Worm (Caenorhabditis elegans) whole organism, L1 larva: ENCODE measurements around the gene M163.9.

ENCODE experiments used
- C34B4.2 ChIP-seq: sonication (generic microtip); optimal IDR thresholded peaks from 2 replicates; lab custom pipeline; 2017; ENCODE audit warnings: mild to moderate bottlenecking, missing genetic modification characterization, missing compliant biosample characterization
- Y116A8C.19 ChIP-seq: sonication (generic microtip); optimal IDR thresholded peaks from 2 replicates; lab custom pipeline; 2016; ENCODE audit warnings: missing compliant biosample characterization, missing genetic modification characterization, borderline replicate concordance
- alr-1 ChIP-seq: fragments of 200-800 bp; sonication (Bioruptor generic); optimal IDR thresholded peaks from 2 replicates; lab custom pipeline; 2018; ENCODE audit warnings: borderline replicate concordance, mild to moderate bottlenecking, missing genetic modification characterization, missing compliant biosample characterization
- aly-2 ChIP-seq: fragments of 150-350 bp; optimal IDR thresholded peaks from 2 replicates; lab custom pipeline; 2014; ENCODE audit warnings: missing biosample characterization, missing genetic modification characterization
- blmp-1 ChIP-seq: fragments of 150-350 bp; optimal IDR thresholded peaks from 2 replicates; lab custom pipeline; 2014; ENCODE audit warnings: missing biosample characterization, missing genetic modification characterization
- ceh-63 ChIP-seq: fragments of 200-800 bp; sonication (Bioruptor generic); optimal IDR thresholded peaks from 2 replicates; lab custom pipeline; 2018; ENCODE audit warnings: mild to moderate bottlenecking, missing genetic modification characterization, missing compliant biosample characterization
- ceh-82 ChIP-seq, 3 experiments: fragments of 150-350 bp in 1 of 3; sonication (generic microtip) in 2 of 3; optimal IDR thresholded peaks; 2 replicates each; lab custom pipeline; 2014 to 2017; ENCODE audit warnings: missing biosample characterization in 3 of 3, missing genetic modification characterization in 3 of 3
- ces-1 ChIP-seq: fragments of 150-350 bp; optimal IDR thresholded peaks from 2 replicates; lab custom pipeline; 2014; ENCODE audit warnings: missing biosample characterization, missing genetic modification reagents, missing genetic modification characterization
- egl-13 ChIP-seq: sonication (generic microtip); optimal IDR thresholded peaks from 2 replicates; lab custom pipeline; 2016; ENCODE audit warnings: missing genotype, missing genetic modification reagents, missing genetic modification characterization, missing compliant biosample characterization
- elt-3 ChIP-seq, 6 experiments: fragments of 150-350 bp in 1 of 6; sonication (generic microtip); optimal IDR thresholded peaks; 2 replicates each; lab custom pipeline; 2017 to 2018; ENCODE audit warnings: missing biosample characterization in 6 of 6, missing genetic modification characterization in 6 of 6, inconsistent platforms in 1 of 6
- fkh-8 ChIP-seq: sonication (generic microtip); optimal IDR thresholded peaks from 2 replicates; lab custom pipeline; 2016; ENCODE audit warnings: mild to moderate bottlenecking, missing genetic modification characterization, missing compliant biosample characterization
- fos-1 ChIP-seq: fragments of 150-350 bp; optimal IDR thresholded peaks from 2 replicates; lab custom pipeline; 2014; ENCODE audit warnings: missing biosample characterization, missing genetic modification characterization
- hlh-17 ChIP-seq: fragments of 200-800 bp; sonication (Bioruptor generic); optimal IDR thresholded peaks from 2 replicates; lab custom pipeline; 2018; ENCODE audit warnings: missing genetic modification characterization, mild to moderate bottlenecking, missing compliant biosample characterization, moderate library complexity, borderline replicate concordance
- isw-1 ChIP-seq: fragments of 200-800 bp; sonication (Bioruptor generic); IDR thresholded peaks from 2 replicates; pipeline ENCODE4 v1.3.6; 2022; ENCODE audit warnings: missing genetic modification characterization, missing compliant biosample characterization
- jun-1 ChIP-seq: fragments of 150-350 bp; optimal IDR thresholded peaks from 2 replicates; lab custom pipeline; 2014; ENCODE audit warnings: missing biosample characterization, missing genetic modification reagents, missing genetic modification characterization
- lin-13 ChIP-seq: fragments of 150-350 bp; optimal IDR thresholded peaks from 2 replicates; lab custom pipeline; 2014; ENCODE audit warnings: missing biosample characterization, missing genetic modification reagents, missing genetic modification characterization
- lin-15B ChIP-seq: fragments of 150-350 bp; sonication (generic microtip); optimal IDR thresholded peaks from 3 replicates; lab custom pipeline; 2014; ENCODE audit warnings: missing biosample characterization, missing genetic modification characterization
- lin-39 ChIP-seq: fragments of 150-350 bp; optimal IDR thresholded peaks from 2 replicates; lab custom pipeline; 2014; ENCODE audit warnings: missing biosample characterization, missing genetic modification reagents, missing genetic modification characterization
- mab-9 ChIP-seq: fragments of 200-800 bp; sonication (Bioruptor generic); IDR thresholded peaks from 2 replicates; pipeline ENCODE4 v1.3.6; 2022; ENCODE audit warnings: missing genetic modification reagents, missing genetic modification characterization, missing compliant biosample characterization
- mep-1 ChIP-seq: fragments of 150-350 bp; optimal IDR thresholded peaks from 2 replicates; lab custom pipeline; 2014; ENCODE audit warnings: missing biosample characterization, missing genetic modification characterization
- nhr-11 ChIP-seq: fragments of 150-350 bp; optimal IDR thresholded peaks from 2 replicates; lab custom pipeline; 2014; ENCODE audit warnings: missing biosample characterization, missing genetic modification characterization
- nhr-20 ChIP-seq: sonication (generic microtip); optimal IDR thresholded peaks from 2 replicates; lab custom pipeline; 2016; ENCODE audit warnings: mild to moderate bottlenecking, missing genetic modification characterization, missing compliant biosample characterization
- nhr-71 ChIP-seq: sonication (generic microtip); optimal IDR thresholded peaks from 2 replicates; lab custom pipeline; 2016; ENCODE audit warnings: mild to moderate bottlenecking, missing genetic modification characterization, moderate library complexity, missing compliant biosample characterization
- nhr-76 ChIP-seq: sonication (generic microtip); optimal IDR thresholded peaks from 2 replicates; lab custom pipeline; 2017; ENCODE audit warnings: missing biosample characterization, missing genetic modification characterization
- nhr-77 ChIP-seq: fragments of 150-350 bp; optimal IDR thresholded peaks from 2 replicates; lab custom pipeline; 2014; ENCODE audit warnings: missing biosample characterization, missing genetic modification characterization
- nhr-84 ChIP-seq: sonication (generic microtip); optimal IDR thresholded peaks from 2 replicates; lab custom pipeline; 2017; ENCODE audit warnings: missing biosample characterization, missing genetic modification characterization
- pag-3 ChIP-seq: sonication (generic microtip); optimal IDR thresholded peaks from 2 replicates; lab custom pipeline; 2017; ENCODE audit warnings: missing genetic modification characterization, mild to moderate bottlenecking, missing compliant biosample characterization, antibody characterized with exemption, borderline replicate concordance; ENCODE audit not compliant: insufficient read depth
- pqm-1 ChIP-seq: sonication (generic microtip); optimal IDR thresholded peaks from 3 replicates; lab custom pipeline; 2017; ENCODE audit warnings: missing biosample characterization, missing genetic modification characterization
- snpc-4 ChIP-seq: fragments of 150-350 bp; optimal IDR thresholded peaks from 2 replicates; lab custom pipeline; 2014; ENCODE audit warnings: missing biosample characterization, missing genetic modification characterization
- snu-23 ChIP-seq: sonication (generic microtip); optimal IDR thresholded peaks from 2 replicates; lab custom pipeline; 2016; ENCODE audit warnings: missing genetic modification characterization, missing compliant biosample characterization
- sox-4 ChIP-seq: sonication (generic microtip); optimal IDR thresholded peaks from 2 replicates; lab custom pipeline; 2016; ENCODE audit warnings: missing genetic modification characterization, missing compliant biosample characterization
- tbx-2 ChIP-seq: sonication (generic microtip); optimal IDR thresholded peaks from 2 replicates; lab custom pipeline; 2016; ENCODE audit warnings: missing genetic modification characterization, missing compliant biosample characterization
- tlp-1 ChIP-seq: fragments of 150-350 bp; optimal IDR thresholded peaks from 2 replicates; lab custom pipeline; 2014; ENCODE audit warnings: missing biosample characterization, missing genetic modification characterization
- unc-30 ChIP-seq: sonication (generic microtip); optimal IDR thresholded peaks from 2 replicates; lab custom pipeline; 2017; ENCODE audit warnings: missing biosample characterization, missing genetic modification characterization
- unc-62 ChIP-seq: fragments of 150-350 bp; optimal IDR thresholded peaks from 2 replicates; lab custom pipeline; 2014; ENCODE audit warnings: missing biosample characterization, missing genetic modification reagents, missing genetic modification characterization
- unc-98 ChIP-seq: fragments of 200-800 bp; sonication (Bioruptor generic); IDR thresholded peaks from 2 replicates; pipeline ENCODE4 v1.3.6; 2022; ENCODE audit warnings: missing genetic modification characterization, missing compliant biosample characterization
- zag-1 ChIP-seq: fragments of 150-350 bp; optimal IDR thresholded peaks from 2 replicates; lab custom pipeline; 2014; ENCODE audit warnings: missing biosample characterization, missing genetic modification characterization

Gene M163.9

ce11 chrX:14469284-14469683, at the start of gene M163.9:
Gene M163.9, plus strand, starts transcription at chrX:14469584.
- TF ChIP-seq nhr-20 (tag; lab: Kevin White, UChicago) (no peak), nhr-71 (tag; lab: Kevin White, UChicago) (no peak), alr-1 (tag; lab: Kevin White, UChicago) (no peak), mab-9 (GFP tag; lab: Robert Waterston, UW) (no peak), C34B4.2 (no peak), nhr-11 (tag; lab: Kevin White, UChicago) (no peak)

ce11 chrX:14421529-14421982, 47.8 kb upstream of the M163.9 start, which contains the start of gene F23D12.2:
Gene F23D12.2, minus strand, starts transcription at chrX:14421579.
- TF ChIP-seq nhr-76 (tag; lab: Kevin White, UChicago) (no peak), isw-1 (no peak), zag-1 (tag; lab: Kevin White, UChicago) (no peak), lin-13 (GFP tag; lab: Kevin White, UChicago) (no peak), pag-3 (tag; lab: Kevin White, UChicago) (no peak), aly-2 (tag; lab: Kevin White, UChicago) (no peak), elt-3 (tag; optimal IDR thresholded peaks at IDR 0.05; lab: Kevin White, UChicago) (no peak), fos-1 (tag; lab: Kevin White, UChicago) (no peak), nhr-84 (tag; lab: Kevin White, UChicago) (no peak), Y116A8C.19 (tag; lab: Kevin White, UChicago) (no peak), ceh-82 (tag; optimal IDR thresholded peaks at IDR 0.05; lab: Kevin White, UChicago) (no peak), unc-62 (no peak)

- TF ChIP-seq pag-3 (tag; lab: Kevin White, UChicago): no peak
- TF ChIP-seq unc-30 (tag; lab: Kevin White, UChicago): no peak
- no peak for TF ChIP-seq ceh-63 (GFP tag; lab: Kevin White, UChicago)
- TF ChIP-seq alr-1 (tag; lab: Kevin White, UChicago): no peak
- no peak for TF ChIP-seq hlh-17
- TF ChIP-seq sox-4 (tag; lab: Kevin White, UChicago): no peak
- TF ChIP-seq nhr-76 (tag; lab: Kevin White, UChicago): no peak
- TF ChIP-seq nhr-11 (tag; lab: Kevin White, UChicago): no peak
- TF ChIP-seq lin-39: no peak
- no peak for TF ChIP-seq fos-1 (tag; lab: Kevin White, UChicago)
- TF ChIP-seq fkh-8 (tag; lab: Kevin White, UChicago): no peak
- TF ChIP-seq egl-13: no peak
- TF ChIP-seq nhr-71 (tag; lab: Kevin White, UChicago): no peak
- TF ChIP-seq pqm-1 (tag; lab: Kevin White, UChicago): no peak
- no peak for TF ChIP-seq tbx-2 (tag; lab: Kevin White, UChicago)
- no peak for TF ChIP-seq ces-1
- no peak for TF ChIP-seq aly-2 (tag; lab: Kevin White, UChicago)
- TF ChIP-seq, all 84 proteins: peak for 0
Measured at ce11 chrX:14423105-14423504, 46.3 kb upstream of the M163.9 start, which contains the start of gene fipr-3. Gene fipr-3, plus strand, starts transcription at chrX:14423405.

ce11 chrX:14424186-14424585, 45.2 kb upstream of the M163.9 start:
- TF ChIP-seq nhr-71 (tag; lab: Kevin White, UChicago): no peak
- no peak for TF ChIP-seq tlp-1
- no peak for TF ChIP-seq ceh-63 (GFP tag; lab: Kevin White, UChicago)
- TF ChIP-seq snu-23 (GFP tag; lab: Kevin White, UChicago): no peak
- no peak for TF ChIP-seq lin-15B
- TF ChIP-seq mab-9 (GFP tag; lab: Robert Waterston, UW): no peak
- TF ChIP-seq unc-98 (GFP tag; lab: Robert Waterston, UW): no peak
- no peak for TF ChIP-seq blmp-1 (tag; lab: Kevin White, UChicago)
- TF ChIP-seq ces-1: no peak
- TF ChIP-seq nhr-77 (tag; lab: Kevin White, UChicago): no peak
- TF ChIP-seq nhr-84 (tag; lab: Kevin White, UChicago): no peak
- TF ChIP-seq jun-1 (tag; lab: Kevin White, UChicago): no peak
- TF ChIP-seq snpc-4 (tag; lab: Kevin White, UChicago): no peak
- TF ChIP-seq mep-1 (tag; lab: Kevin White, UChicago): no peak
- TF ChIP-seq, all 84 proteins: peak for 0
